Fruit fly (Drosophila melanogaster) whole organism, embryonic: ENCODE data around the gene EMC5.

Experiments
- Atf3 ChIP-seq: fragments of 200-800 bp; sonication (Bioruptor generic); optimal IDR thresholded peaks from 3 replicates; lab custom pipeline; 2016; ENCODE audit warnings: missing biosample characterization, missing genetic modification characterization
- BEAF-32 ChIP-seq: fragments of 200-800 bp; sonication (Bioruptor generic); optimal IDR thresholded peaks from 3 replicates; lab custom pipeline; 2017; ENCODE audit warnings: missing biosample characterization, missing genetic modification characterization, mild to moderate bottlenecking, moderate library complexity, missing genetic modification reagents
- Bgb ChIP-seq: fragments of 200-800 bp; sonication (Bioruptor generic); IDR thresholded peaks from 2 replicates; pipeline ENCODE4 v1.3.6; 2022; ENCODE audit warnings: missing biosample characterization, missing genetic modification characterization; ENCODE audit not compliant: partially characterized antibody
- CG10321 ChIP-seq: fragments of 200-800 bp; sonication (Bioruptor generic); IDR thresholded peaks from 2 replicates; pipeline ENCODE4 v1.3.6; 2022; ENCODE audit warnings: missing biosample characterization, missing genetic modification characterization
- CG10654 ChIP-seq: fragments of 200-800 bp; sonication (Bioruptor generic); optimal IDR thresholded peaks from 2 replicates; lab custom pipeline; 2016; ENCODE audit warnings: missing biosample characterization, missing genetic modification characterization
- CG11093 ChIP-seq: fragments of 200-800 bp; sonication (Bioruptor generic); IDR thresholded peaks from 3 replicates; pipeline ENCODE4 v1.3.6; 2022; ENCODE audit warnings: missing biosample characterization, missing genetic modification characterization
- CG11456 ChIP-seq: fragments of 200-800 bp; sonication (Bioruptor generic); IDR thresholded peaks from 3 replicates; pipeline ENCODE4 v1.3.6; 2022; ENCODE audit warnings: missing biosample characterization, missing genetic modification characterization
- CG12942 ChIP-seq: fragments of 200-800 bp; sonication (Bioruptor generic); optimal IDR thresholded peaks from 3 replicates; lab custom pipeline; 2016; ENCODE audit warnings: missing biosample characterization, missing genetic modification characterization
- CG14965 ChIP-seq: fragments of 200-800 bp; sonication (Bioruptor generic); optimal IDR thresholded peaks from 2 replicates; lab custom pipeline; 2016; ENCODE audit warnings: missing biosample characterization, missing genetic modification characterization, borderline replicate concordance
- CG16779 ChIP-seq: fragments of 200-800 bp; sonication (Bioruptor generic); IDR thresholded peaks from 2 replicates; pipeline ENCODE4 v1.3.6; 2022; ENCODE audit warnings: missing biosample characterization, missing genetic modification characterization
- CG1792 ChIP-seq: fragments of 200-800 bp; sonication (Bioruptor generic); optimal IDR thresholded peaks from 2 replicates; lab custom pipeline; 2016; ENCODE audit warnings: missing biosample characterization, missing genetic modification characterization
- CG2120 ChIP-seq: fragments of 200-800 bp; sonication (Bioruptor generic); optimal IDR thresholded peaks from 3 replicates; lab custom pipeline; 2016; ENCODE audit warnings: missing biosample characterization, missing genetic modification characterization
- CG2199 ChIP-seq: fragments of 200-800 bp; sonication (Bioruptor generic); IDR thresholded peaks from 3 replicates; pipeline ENCODE4 v1.3.6; 2022; ENCODE audit warnings: missing biosample characterization, missing genetic modification characterization
- CG31224 ChIP-seq: fragments of 200-800 bp; sonication (Bioruptor generic); IDR thresholded peaks from 2 replicates; pipeline ENCODE4 v1.3.6; 2022; ENCODE audit warnings: missing biosample characterization, missing genetic modification characterization
- CG3163 ChIP-seq: fragments of 200-800 bp; sonication (Bioruptor generic); optimal IDR thresholded peaks from 3 replicates; lab custom pipeline; 2016; ENCODE audit warnings: missing biosample characterization, missing genetic modification characterization
- CG32532 ChIP-seq: fragments of 200-800 bp; sonication (Bioruptor generic); IDR thresholded peaks from 2 replicates; pipeline ENCODE4 v1.3.6; 2022; ENCODE audit warnings: missing biosample characterization, missing genetic modification characterization
- CG32772 ChIP-seq: fragments of 200-800 bp; sonication (Bioruptor generic); IDR thresholded peaks from 2 replicates; pipeline ENCODE4 v1.3.6; 2022; ENCODE audit warnings: missing biosample characterization, missing genetic modification characterization
- CG33213 ChIP-seq: fragments of 200-800 bp; sonication (Bioruptor generic); optimal IDR thresholded peaks from 3 replicates; lab custom pipeline; 2016; ENCODE audit warnings: missing biosample characterization, missing genetic modification characterization
- CG34422 ChIP-seq: fragments of 200-800 bp; sonication (Bioruptor generic); IDR thresholded peaks from 3 replicates; pipeline ENCODE4 v1.3.6; 2022; ENCODE audit warnings: missing biosample characterization, missing genetic modification characterization
- CG7357 ChIP-seq: fragments of 200-800 bp; sonication (Bioruptor generic); IDR thresholded peaks from 3 replicates; pipeline ENCODE4 v1.3.6; 2022; ENCODE audit warnings: missing biosample characterization, missing genetic modification characterization
- CG9932 ChIP-seq: fragments of 200-800 bp; sonication (Bioruptor generic); IDR thresholded peaks from 2 replicates; pipeline ENCODE4 v1.3.6; 2022; ENCODE audit warnings: missing biosample characterization, missing genetic modification characterization
- Ets65A ChIP-seq: fragments of 200-800 bp; sonication (Bioruptor generic); peaks from one replicate; lab custom pipeline; 2016; ENCODE audit warnings: missing biosample characterization, missing genetic modification characterization
- HLH54F ChIP-seq: fragments of 200-800 bp; sonication (Bioruptor generic); optimal IDR thresholded peaks from 3 replicates; lab custom pipeline; 2016; ENCODE audit warnings: missing biosample characterization, missing genetic modification characterization
- Hmr ChIP-seq: fragments of 200-800 bp; sonication (Bioruptor generic); optimal IDR thresholded peaks from 3 replicates; lab custom pipeline; 2017; ENCODE audit warnings: mild to moderate bottlenecking, missing biosample characterization, missing genetic modification reagents, missing genetic modification characterization
- Med ChIP-seq: fragments of 200-800 bp; sonication (Bioruptor generic); peaks from one replicate; lab custom pipeline; 2016; ENCODE audit warnings: missing biosample characterization, missing genetic modification characterization, mild to moderate bottlenecking, inconsistent platforms, moderate library complexity
- Oli ChIP-seq: fragments of 200-800 bp; sonication (Bioruptor generic); optimal IDR thresholded peaks from 2 replicates; lab custom pipeline; 2018; ENCODE audit warnings: missing biosample characterization, mild to moderate bottlenecking, missing genetic modification characterization, moderate library complexity
- Pdp1 ChIP-seq, 2 experiments: fragments of 200-800 bp; sonication (Bioruptor generic); optimal IDR thresholded peaks; 3 replicates each; lab custom pipeline; 2016; ENCODE audit warnings: missing biosample characterization in 2 of 2, missing genetic modification characterization in 2 of 2, mild to moderate bottlenecking in 1 of 2, moderate library complexity in 1 of 2
- btn ChIP-seq: fragments of 200-800 bp; sonication (Bioruptor generic); optimal IDR thresholded peaks from 2 replicates; lab custom pipeline; 2016; ENCODE audit warnings: missing biosample characterization, missing genetic modification characterization
- crp ChIP-seq, 2 experiments: fragments of 200-800 bp; sonication (Bioruptor generic); optimal IDR thresholded peaks; 2 replicates in 1 of 2; 3 replicates in 1 of 2; lab custom pipeline; 2017; ENCODE audit warnings: missing biosample characterization in 2 of 2, missing genetic modification characterization in 2 of 2, mild to moderate bottlenecking in 1 of 2, moderate library complexity in 1 of 2
- fd64A ChIP-seq: fragments of 200-800 bp; sonication (Bioruptor generic); optimal IDR thresholded peaks from 3 replicates; lab custom pipeline; 2018; ENCODE audit warnings: missing biosample characterization, mild to moderate bottlenecking, missing genetic modification characterization
- grau ChIP-seq: fragments of 200-800 bp; optimal IDR thresholded peaks from 3 replicates; lab custom pipeline; 2019; ENCODE audit warnings: missing biosample characterization, mild to moderate bottlenecking, missing genetic modification characterization, moderate library complexity
- grn ChIP-seq: fragments of 200-800 bp; sonication (Bioruptor generic); optimal IDR thresholded peaks from 3 replicates; lab custom pipeline; 2017; ENCODE audit warnings: missing biosample characterization, missing genetic modification characterization
- jigr1 ChIP-seq: fragments of 200-800 bp; sonication (Bioruptor generic); IDR thresholded peaks from 3 replicates; pipeline ENCODE4 v1.3.6; 2022; ENCODE audit warnings: missing biosample characterization, missing genetic modification characterization
- jing ChIP-seq: fragments of 200-800 bp; sonication (Bioruptor generic); optimal IDR thresholded peaks from 2 replicates; lab custom pipeline; 2018; ENCODE audit warnings: missing biosample characterization, mild to moderate bottlenecking, missing genetic modification characterization
- klu ChIP-seq: fragments of 200-800 bp; sonication (Bioruptor generic); IDR thresholded peaks from 2 replicates; pipeline ENCODE4 v1.3.6; 2022; ENCODE audit warnings: missing biosample characterization, missing genetic modification characterization
- nom ChIP-seq: fragments of 200-800 bp; sonication (Bioruptor generic); optimal IDR thresholded peaks from 2 replicates; lab custom pipeline; 2017; ENCODE audit warnings: missing biosample characterization, missing genetic modification characterization, mild to moderate bottlenecking, moderate library complexity, missing genetic modification reagents
- peb ChIP-seq: fragments of 200-800 bp; sonication (Bioruptor generic); IDR thresholded peaks from 2 replicates; pipeline ENCODE4 v1.3.6; 2022; ENCODE audit warnings: missing biosample characterization, missing genetic modification characterization
- pros ChIP-seq: fragments of 200-800 bp; sonication (Bioruptor generic); optimal IDR thresholded peaks from 3 replicates; lab custom pipeline; 2019; ENCODE audit warnings: missing biosample characterization, mild to moderate bottlenecking, missing genetic modification characterization, moderate library complexity
- row ChIP-seq: fragments of 200-800 bp; sonication (Bioruptor generic); IDR thresholded peaks from 3 replicates; pipeline ENCODE4 v1.3.6; 2022; ENCODE audit warnings: missing biosample characterization, missing genetic modification characterization
- sd ChIP-seq: fragments of 200-800 bp; sonication (Bioruptor generic); optimal IDR thresholded peaks from 3 replicates; lab custom pipeline; 2018; ENCODE audit warnings: missing biosample characterization, mild to moderate bottlenecking, missing genetic modification characterization, moderate library complexity
- sens ChIP-seq: fragments of 200-800 bp; sonication (Bioruptor generic); peaks from one replicate; lab custom pipeline; 2016; ENCODE audit warnings: missing biosample characterization, missing genetic modification characterization
- slou ChIP-seq: fragments of 200-800 bp; sonication (Bioruptor generic); optimal IDR thresholded peaks from 3 replicates; lab custom pipeline; 2016; ENCODE audit warnings: missing biosample characterization, missing genetic modification characterization
- sna ChIP-seq: fragments of 200-800 bp; sonication (Bioruptor generic); IDR thresholded peaks from 2 replicates; pipeline ENCODE4 v1.3.6; 2022; ENCODE audit warnings: missing biosample characterization, missing genetic modification characterization; ENCODE audit not compliant: partially characterized antibody
- sug ChIP-seq: fragments of 200-800 bp; optimal IDR thresholded peaks from 2 replicates; lab custom pipeline; 2019; ENCODE audit warnings: missing biosample characterization, mild to moderate bottlenecking, missing genetic modification characterization, moderate library complexity

Gene EMC5

DNA sequence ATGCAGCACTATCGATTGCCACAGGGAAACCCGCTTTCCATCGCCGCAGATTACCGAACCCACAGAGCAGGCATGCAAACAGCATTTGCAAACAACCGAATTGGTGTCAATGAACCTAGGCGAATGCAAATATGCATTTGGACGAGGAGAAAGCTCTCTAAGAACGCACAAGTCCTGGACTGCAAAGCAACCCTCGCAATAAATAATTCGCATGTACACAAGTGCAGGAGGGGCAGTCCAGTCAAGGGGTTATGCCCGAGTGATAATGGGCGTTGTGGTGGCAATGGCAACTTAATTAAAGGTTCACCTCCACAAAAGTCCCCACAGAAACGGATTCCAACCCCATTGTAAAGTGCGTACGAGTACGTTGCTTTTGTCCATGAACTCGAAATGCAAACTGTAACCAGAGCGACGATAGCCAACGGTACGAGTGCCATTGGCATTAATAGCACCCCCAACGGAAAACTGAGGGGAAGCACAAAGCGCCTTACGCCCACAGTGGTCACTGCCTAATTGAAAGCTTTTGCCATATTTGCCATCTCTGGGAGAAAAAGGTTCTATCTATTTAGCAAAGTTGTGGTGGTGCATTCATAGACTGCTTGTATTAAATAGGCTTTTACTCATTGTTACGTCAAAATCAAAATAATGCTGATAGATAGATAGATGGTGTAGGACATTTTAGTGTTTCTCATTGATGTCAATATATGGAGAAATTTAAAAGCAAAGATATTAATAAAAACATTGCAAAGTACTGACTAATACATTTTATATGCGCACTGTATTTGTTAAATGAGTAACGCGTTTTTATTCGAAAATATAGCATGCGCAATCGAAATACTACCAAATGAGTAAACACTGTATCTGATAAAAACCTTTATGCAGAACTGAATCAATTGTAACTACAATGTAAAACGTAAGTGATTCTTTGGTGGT, 4.4 kb upstream of the EMC5 start (continued):
- TF ChIP-seq CG7357 (GFP tag; lab: Robert Waterston, UW) (no peak), row (peak; percentile 49), BEAF-32 (GFP tag; lab: Kevin White, UChicago) (no peak), CG3163 (no peak), CG32532 (GFP tag; lab: Robert Waterston, UW) (no peak), sna (GFP tag; lab: Robert Waterston, UW) (no peak)

dm6 chr2L:18984158-18984557, 3.3 kb upstream of the EMC5 start:
- TF ChIP-seq Ets65A (GFP tag; lab: Kevin White, UChicago) = peak; percentile 20
- TF ChIP-seq CG2199 = no peak
- TF ChIP-seq nom (GFP tag; lab: Kevin White, UChicago) = peak; percentile 24
- no peak for TF ChIP-seq slou
- TF ChIP-seq sens (GFP tag; lab: Kevin White, UChicago) = peak; percentile 65
- no peak for TF ChIP-seq CG9932

DNA sequence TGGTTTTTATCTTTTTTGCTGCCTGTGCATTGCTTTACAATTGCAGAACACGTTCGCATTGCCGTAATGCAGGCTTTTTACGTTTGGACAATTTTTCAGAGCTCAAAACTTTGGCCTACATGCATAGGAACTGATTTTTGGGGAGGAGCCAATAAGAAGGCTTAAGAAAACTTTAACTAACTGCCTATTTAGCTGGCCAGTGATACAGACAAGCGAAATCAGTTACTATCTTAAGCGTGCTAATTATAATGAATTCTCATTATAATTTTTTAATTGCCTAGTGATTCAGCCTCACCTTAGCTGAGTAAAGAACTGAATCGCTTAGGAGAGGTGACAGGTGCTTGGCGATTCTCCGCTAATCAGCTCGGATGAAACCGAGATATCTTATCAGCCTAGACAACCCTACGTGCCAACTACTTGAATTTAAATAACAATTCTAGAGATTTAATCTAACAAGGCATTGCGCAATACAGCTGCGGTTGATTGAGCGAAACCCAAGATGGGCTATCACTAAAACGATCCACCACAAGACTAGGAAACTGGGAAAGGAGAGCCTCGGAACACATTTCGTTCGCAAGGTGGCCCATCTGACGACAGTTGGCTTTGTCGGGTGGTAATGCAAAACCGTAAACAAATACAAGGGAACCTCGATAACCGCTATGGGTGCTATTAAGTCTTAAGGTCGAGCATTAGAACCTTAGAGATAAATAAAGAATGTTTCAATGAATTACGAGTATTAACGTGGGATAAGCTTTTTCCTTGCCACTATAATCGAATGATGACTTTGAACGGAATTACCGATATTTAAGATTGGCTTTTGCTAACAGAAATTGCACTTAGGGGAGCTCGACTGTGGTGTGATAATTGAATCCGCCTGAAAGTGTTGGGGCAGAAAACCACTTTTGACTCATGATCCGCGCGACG, 2.0 kb upstream of the EMC5 start:
- no peak for TF ChIP-seq HLH54F
- no peak for TF ChIP-seq CG11456 (GFP tag; lab: Robert Waterston, UW)
- TF ChIP-seq Atf3 (GFP tag; lab: Kevin White, UChicago) = no peak
- no peak for TF ChIP-seq peb (GFP tag; lab: Robert Waterston, UW)
- TF ChIP-seq jing = no peak
- no peak for TF ChIP-seq Bgb (GFP tag; lab: Robert Waterston, UW)
- peak; percentile 26 for TF ChIP-seq Med (GFP tag; lab: Kevin White, UChicago)
- TF ChIP-seq sug (tag; lab: Kevin White, UChicago) = peak; percentile 62
- no peak for TF ChIP-seq CG12942 (GFP tag; lab: Kevin White, UChicago)
- no peak for TF ChIP-seq CG1792 (GFP tag; lab: Kevin White, UChicago)
- 0 out of 3 replicates have a peak, but pooled peaks have one; percentile 14 for TF ChIP-seq row
- peak in 1 of 2 experiments; percentile 97 for TF ChIP-seq Pdp1 (GFP tag; optimal IDR thresholded peaks at IDR 0.05; lab: Kevin White, UChicago)
- no peak for TF ChIP-seq CG32772 (GFP tag; lab: Robert Waterston, UW)
- TF ChIP-seq CG10654 (GFP tag; lab: Kevin White, UChicago) = no peak
- TF ChIP-seq CG7357 (GFP tag; lab: Robert Waterston, UW) = no peak
- no peak for TF ChIP-seq CG31224
- no peak for TF ChIP-seq Oli (tag; lab: Kevin White, UChicago)
- peak; percentile 42 for TF ChIP-seq sd (tag; lab: Kevin White, UChicago)
- TF ChIP-seq jigr1 (GFP tag; lab: Robert Waterston, UW) = no peak
- TF ChIP-seq klu = no peak
- TF ChIP-seq CG10321 = no peak
- TF ChIP-seq CG2120 (GFP tag; lab: Kevin White, UChicago) = peak; percentile 36
- peak; percentile 8 for TF ChIP-seq Ets65A (GFP tag; lab: Kevin White, UChicago)
- no peak for TF ChIP-seq CG33213
- TF ChIP-seq CG11093 (GFP tag; lab: Robert Waterston, UW) = no peak
- TF ChIP-seq CG34422 (GFP tag; lab: Robert Waterston, UW) = no peak
- TF ChIP-seq Hmr (GFP tag; lab: Kevin White, UChicago) = peak; percentile 38
- no peak for TF ChIP-seq CG16779 (GFP tag; lab: Robert Waterston, UW)
- no peak for TF ChIP-seq pros (GFP tag; lab: Kevin White, UChicago)
- TF ChIP-seq grau (tag; lab: Kevin White, UChicago) = peak; percentile 71
- no peak for TF ChIP-seq CG14965 (GFP tag; lab: Kevin White, UChicago)
- no peak for TF ChIP-seq btn (GFP tag; lab: Kevin White, UChicago)
- no peak for TF ChIP-seq fd64A
- TF ChIP-seq grn (GFP tag; lab: Kevin White, UChicago) = peak; percentile 87
- TF ChIP-seq crp (GFP tag; optimal IDR thresholded peaks at IDR 0.05; lab: Kevin White, UChicago) = no peak
